Worm (Caenorhabditis elegans) whole organism, L1 larva: ENCODE measurements around the gene nep-23.

ENCODE experiments used
- F16B12.6 ChIP-seq: fragments of 150-350 bp; optimal IDR thresholded peaks from 2 replicates; lab custom pipeline; 2014; ENCODE audit warnings: missing biosample characterization, missing genetic modification characterization
- efl-3 ChIP-seq: fragments of 200-800 bp; sonication (Bioruptor generic); optimal IDR thresholded peaks from 2 replicates; lab custom pipeline; 2018; ENCODE audit warnings: mild to moderate bottlenecking, missing genetic modification characterization, missing compliant biosample characterization
- egl-27 ChIP-seq, 2 experiments: fragments of 150-350 bp in 1 of 2; sonication (generic microtip); optimal IDR thresholded peaks; 3 replicates each; lab custom pipeline; 2017 to 2018; ENCODE audit warnings: missing biosample characterization in 2 of 2, missing genetic modification characterization in 2 of 2, missing genetic modification reagents in 2 of 2
- nhr-28 ChIP-seq: fragments of 150-350 bp; optimal IDR thresholded peaks from 2 replicates; lab custom pipeline; 2014; ENCODE audit warnings: missing biosample characterization, missing genetic modification characterization
- pax-3 ChIP-seq: fragments of 200-800 bp; sonication (Bioruptor generic); optimal IDR thresholded peaks from 2 replicates; lab custom pipeline; 2018; ENCODE audit warnings: mild to moderate bottlenecking, missing genetic modification characterization, moderate library complexity, missing compliant biosample characterization
- pqm-1 ChIP-seq: sonication (generic microtip); optimal IDR thresholded peaks from 3 replicates; lab custom pipeline; 2017; ENCODE audit warnings: missing biosample characterization, missing genetic modification characterization
- skn-1 ChIP-seq: fragments of 150-350 bp; optimal IDR thresholded peaks from 2 replicates; lab custom pipeline; 2014; ENCODE audit warnings: missing biosample characterization, missing genetic modification characterization
- snpc-4 ChIP-seq: fragments of 150-350 bp; optimal IDR thresholded peaks from 2 replicates; lab custom pipeline; 2014; ENCODE audit warnings: missing biosample characterization, missing genetic modification characterization
- snu-23 ChIP-seq: sonication (generic microtip); optimal IDR thresholded peaks from 2 replicates; lab custom pipeline; 2016; ENCODE audit warnings: missing genetic modification characterization, missing compliant biosample characterization
- tbx-2 ChIP-seq: sonication (generic microtip); optimal IDR thresholded peaks from 2 replicates; lab custom pipeline; 2016; ENCODE audit warnings: missing genetic modification characterization, missing compliant biosample characterization
- unc-130 ChIP-seq: fragments of 150-350 bp; optimal IDR thresholded peaks from 2 replicates; lab custom pipeline; 2017; ENCODE audit warnings: missing biosample characterization, missing genetic modification characterization, inconsistent platforms
- unc-62 ChIP-seq: fragments of 150-350 bp; optimal IDR thresholded peaks from 2 replicates; lab custom pipeline; 2014; ENCODE audit warnings: missing biosample characterization, missing genetic modification reagents, missing genetic modification characterization
- zag-1 ChIP-seq: fragments of 150-350 bp; optimal IDR thresholded peaks from 2 replicates; lab custom pipeline; 2014; ENCODE audit warnings: missing biosample characterization, missing genetic modification characterization

DNA sequence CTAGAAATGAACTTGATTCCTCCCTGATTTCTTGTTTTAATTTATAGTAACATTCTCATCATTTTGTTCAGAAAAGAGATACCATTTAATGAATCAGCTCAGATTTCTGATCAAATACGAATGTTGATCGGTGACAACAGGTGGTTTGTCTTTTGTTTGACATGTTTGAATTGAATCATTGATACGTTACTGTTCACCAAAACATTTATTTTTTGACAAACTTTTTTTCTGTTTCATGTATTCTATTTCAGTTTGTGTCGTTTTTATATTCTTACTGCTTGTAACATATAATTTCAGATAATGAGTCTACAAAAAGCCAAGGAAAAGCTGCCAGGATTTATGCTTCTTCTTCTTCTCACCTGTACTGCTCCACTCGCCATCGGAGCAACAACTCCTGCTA is 4.0 kb downstream of the nep-23 start, which contains the start of gene nep-24:
- TF ChIP-seq pax-3 (tag; lab: Kevin White, UChicago) (no peak), F16B12.6 (tag; lab: Kevin White, UChicago) (no peak), efl-3 (no peak), snu-23 (GFP tag; lab: Kevin White, UChicago) (no peak), egl-27 (tag; optimal IDR thresholded peaks at IDR 0.05; lab: Kevin White, UChicago) (no peak), zag-1 (tag; lab: Kevin White, UChicago) (no peak), unc-130 (tag; lab: Kevin White, UChicago) (no peak), tbx-2 (no peak), skn-1 (no peak), pqm-1 (tag; lab: Kevin White, UChicago) (no peak), nhr-28 (no peak), snpc-4 (tag; lab: Kevin White, UChicago) (no peak), unc-62 (GFP tag; lab: Kevin White, UChicago) (no peak)
